Fruit fly (Drosophila melanogaster) whole organism, adult: ENCODE data around the gene Rca1.
A peak's percentile ranks its signal among the peaks of the same experiment; 100 is the strongest.

Experiments used
- CG11617 ChIP-seq: fragments of 200-800 bp; sonication (Bioruptor generic); optimal IDR thresholded peaks from 2 replicates; lab custom pipeline; 2017; ENCODE audit warnings: mild to moderate bottlenecking, missing biosample characterization, missing genetic modification reagents, missing genetic modification characterization
- CG12768 ChIP-seq: fragments of 200-800 bp; sonication (Bioruptor generic); optimal IDR thresholded peaks from 2 replicates; lab custom pipeline; 2017; ENCODE audit warnings: missing biosample characterization, missing genetic modification characterization, mild to moderate bottlenecking, moderate library complexity, missing genetic modification reagents
- CG1620 ChIP-seq: fragments of 200-800 bp; sonication (Bioruptor generic); optimal IDR thresholded peaks from 2 replicates; lab custom pipeline; 2016; ENCODE audit warnings: missing biosample characterization, missing genetic modification characterization
- CG33017 ChIP-seq: fragments of 200-800 bp; sonication (Bioruptor generic); optimal IDR thresholded peaks from 2 replicates; lab custom pipeline; 2018; ENCODE audit warnings: missing biosample characterization, mild to moderate bottlenecking, missing genetic modification characterization, moderate library complexity
- CG5204 ChIP-seq: fragments of 200-800 bp; sonication (Bioruptor generic); optimal IDR thresholded peaks from 2 replicates; lab custom pipeline; 2016; ENCODE audit warnings: missing biosample characterization, missing genetic modification characterization
- CG7045 ChIP-seq: fragments of 200-800 bp; sonication (Bioruptor generic); optimal IDR thresholded peaks from 2 replicates; lab custom pipeline; 2017; ENCODE audit warnings: missing biosample characterization, mild to moderate bottlenecking, missing genetic modification characterization
- CG7101 ChIP-seq: fragments of 200-800 bp; sonication (Bioruptor generic); optimal IDR thresholded peaks from 2 replicates; lab custom pipeline; 2018; ENCODE audit warnings: missing biosample characterization, mild to moderate bottlenecking, missing genetic modification characterization, moderate library complexity
- Clk ChIP-seq: fragments of 200-800 bp; sonication (Bioruptor generic); optimal IDR thresholded peaks from 2 replicates; lab custom pipeline; 2017; ENCODE audit warnings: missing biosample characterization, missing genetic modification characterization
- Crg-1 ChIP-seq: fragments of 200-800 bp; sonication (Bioruptor generic); optimal IDR thresholded peaks from 2 replicates; lab custom pipeline; 2016; ENCODE audit warnings: missing biosample characterization, missing genetic modification characterization
- Hr96 ChIP-seq: fragments of 200-800 bp; sonication (Bioruptor generic); optimal IDR thresholded peaks from 2 replicates; lab custom pipeline; 2016; ENCODE audit warnings: missing biosample characterization, missing genetic modification characterization
- Mnt ChIP-seq: fragments of 200-800 bp; sonication (Bioruptor generic); optimal IDR thresholded peaks from 2 replicates; lab custom pipeline; 2016; ENCODE audit warnings: missing biosample characterization, mild to moderate bottlenecking, missing genetic modification characterization
- bab1 ChIP-seq: fragments of 200-800 bp; sonication (Bioruptor generic); optimal IDR thresholded peaks from 3 replicates; lab custom pipeline; 2019; ENCODE audit warnings: missing biosample characterization, mild to moderate bottlenecking, missing genetic modification characterization, moderate library complexity
- cic ChIP-seq: fragments of 200-800 bp; sonication (Bioruptor generic); optimal IDR thresholded peaks from 2 replicates; lab custom pipeline; 2017; ENCODE audit warnings: missing biosample characterization, mild to moderate bottlenecking, missing genetic modification characterization, moderate library complexity
- cnc ChIP-seq, 2 experiments: fragments of >200 bp; optimal IDR thresholded peaks; 2 replicates each; lab custom pipeline; 2017
- kay ChIP-seq: fragments of 200-800 bp; sonication (Bioruptor generic); peaks from one replicate; lab custom pipeline; 2016; ENCODE audit warnings: missing biosample characterization, missing genetic modification characterization, borderline replicate concordance
- ovo ChIP-seq: fragments of 200-800 bp; sonication (Bioruptor generic); optimal IDR thresholded peaks from 2 replicates; lab custom pipeline; 2016; ENCODE audit warnings: missing biosample characterization, missing genetic modification characterization
- pad ChIP-seq: fragments of 200-800 bp; sonication (Bioruptor generic); optimal IDR thresholded peaks from 3 replicates; lab custom pipeline; 2017; ENCODE audit warnings: missing biosample characterization, missing genetic modification characterization, mild to moderate bottlenecking, moderate library complexity, missing genetic modification reagents
- tj ChIP-seq: fragments of 200-800 bp; sonication (Bioruptor generic); optimal IDR thresholded peaks from 3 replicates; lab custom pipeline; 2017; ENCODE audit warnings: missing biosample characterization, mild to moderate bottlenecking, missing genetic modification characterization, moderate library complexity
- toe ChIP-seq: fragments of 200-800 bp; sonication (Bioruptor generic); optimal IDR thresholded peaks from 2 replicates; lab custom pipeline; 2016; ENCODE audit warnings: missing biosample characterization, missing genetic modification characterization

Gene Rca1

dm6 chr2L:6851963-6852671 is at the start of gene Rca1:
Rca1 (plus strand) TSS chr2L:6852315.
- TF ChIP-seq CG1620 (GFP tag; lab: Kevin White, UChicago): no peak
- TF ChIP-seq cic (GFP tag; lab: Kevin White, UChicago): no peak
- no peak for TF ChIP-seq ovo (GFP tag; lab: Kevin White, UChicago)
- peak; percentile 42 for TF ChIP-seq bab1 (GFP tag; lab: Kevin White, UChicago)
- no peak for TF ChIP-seq Clk
- no peak for TF ChIP-seq CG7101 (tag; lab: Kevin White, UChicago)
- no peak for TF ChIP-seq Crg-1 (GFP tag; lab: Kevin White, UChicago)

dm6 chr2L:6802740-6803139 is 49.4 kb upstream of the Rca1 start, which contains the start of the genes CG17377 and Daao2:
CG17377 (minus strand) TSS chr2L:6802840.
Daao2 (plus strand) TSS chr2L:6803011.
- TF ChIP-seq Hr96 (GFP tag; lab: Kevin White, UChicago) (no peak), cic (GFP tag; lab: Kevin White, UChicago) (no peak)

dm6 chr2L:6805783-6806182 is 46.3 kb upstream of the Rca1 start, which contains the start of gene CG17375:
CG17375 (minus strand) TSS chr2L:6805792.
- TF ChIP-seq CG33017 (tag; lab: Kevin White, UChicago) (no peak), CG7101 (tag; lab: Kevin White, UChicago) (no peak), Mnt (GFP tag; lab: Kevin White, UChicago) (no peak), Clk (no peak), CG7045 (GFP tag; lab: Kevin White, UChicago) (no peak), Hr96 (GFP tag; lab: Kevin White, UChicago) (no peak), CG1620 (GFP tag; lab: Kevin White, UChicago) (no peak)

- TF ChIP-seq CG11617 (GFP tag; lab: Kevin White, UChicago): no peak
- no peak for TF ChIP-seq CG1620 (GFP tag; lab: Kevin White, UChicago)
- no peak for TF ChIP-seq CG33017 (tag; lab: Kevin White, UChicago)
- TF ChIP-seq tj (GFP tag; lab: Kevin White, UChicago): no peak
- TF ChIP-seq Clk: no peak
- peak; percentile 25 for TF ChIP-seq pad
- no peak for TF ChIP-seq cnc (optimal IDR thresholded peaks at IDR 0.05; lab: Kevin White, UChicago)
These were observed 34.6 kb upstream of the Rca1 start for dm6 chr2L:6817493-6817892.

dm6 chr2L:6818357-6818756 is 33.8 kb upstream of the Rca1 start:
- no peak for TF ChIP-seq CG7045 (GFP tag; lab: Kevin White, UChicago)
- TF ChIP-seq pad: no peak
- TF ChIP-seq kay (GFP tag; lab: Kevin White, UChicago): no peak

DNA sequence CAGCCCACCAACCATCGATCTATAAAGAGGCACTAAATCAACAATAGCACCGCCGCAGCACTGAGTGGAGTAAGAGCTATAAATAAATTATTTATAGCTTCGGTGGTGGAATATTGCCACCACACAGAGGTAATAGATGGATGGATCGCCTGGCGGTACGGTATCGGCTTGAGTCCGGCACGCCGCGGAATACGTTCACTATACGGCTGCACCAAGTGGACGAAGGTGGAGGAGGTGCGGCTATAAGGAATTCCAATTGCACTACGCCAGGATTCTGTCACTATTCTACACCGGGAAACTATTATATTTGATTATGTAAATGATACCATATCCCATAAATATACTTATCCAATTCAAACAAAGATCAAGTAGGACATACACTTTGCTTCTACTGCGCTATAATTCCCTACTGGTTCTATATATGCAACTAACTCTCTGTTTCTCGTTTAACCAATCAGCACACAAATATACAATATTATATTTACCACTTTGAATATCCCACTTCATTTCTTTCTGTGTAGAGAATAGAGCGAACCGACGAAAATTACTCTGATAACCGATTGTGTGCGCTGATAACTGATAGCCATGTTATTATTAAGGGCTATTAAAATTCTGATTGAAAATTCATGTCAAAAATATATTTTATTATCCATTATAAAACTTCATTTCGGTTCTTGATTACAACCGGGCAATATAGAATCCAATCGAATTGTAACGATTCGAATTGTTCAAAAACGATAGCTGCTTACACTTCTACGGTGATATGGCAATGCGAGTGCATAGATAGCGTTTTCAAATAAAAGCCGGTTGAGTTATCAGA is 32.7 kb upstream of the Rca1 start:
- TF ChIP-seq CG33017 (tag; lab: Kevin White, UChicago): peak; percentile 35
- no peak for TF ChIP-seq kay (GFP tag; lab: Kevin White, UChicago)

dm6 chr2L:6821631-6822030 is 30.5 kb upstream of the Rca1 start, which contains the start of gene sens-2:
sens-2 (plus strand) TSS chr2L:6821934.
- TF ChIP-seq Clk: no peak
- TF ChIP-seq CG11617 (GFP tag; lab: Kevin White, UChicago): no peak
- no peak for TF ChIP-seq Mnt (GFP tag; lab: Kevin White, UChicago)
- TF ChIP-seq Hr96 (GFP tag; lab: Kevin White, UChicago): no peak
- no peak for TF ChIP-seq CG5204
- TF ChIP-seq Crg-1 (GFP tag; lab: Kevin White, UChicago): no peak
- no peak for TF ChIP-seq cnc (optimal IDR thresholded peaks at IDR 0.05; lab: Kevin White, UChicago)
- no peak for TF ChIP-seq cic (GFP tag; lab: Kevin White, UChicago)
- no peak for TF ChIP-seq CG33017 (tag; lab: Kevin White, UChicago)
- TF ChIP-seq CG7101 (tag; lab: Kevin White, UChicago): no peak
- TF ChIP-seq ovo (GFP tag; lab: Kevin White, UChicago): no peak
- no peak for TF ChIP-seq CG1620 (GFP tag; lab: Kevin White, UChicago)
- no peak for TF ChIP-seq tj (GFP tag; lab: Kevin White, UChicago)
- TF ChIP-seq pad: no peak
- TF ChIP-seq toe (GFP tag; lab: Kevin White, UChicago): no peak

dm6 chr2L:6822044-6822443 is 30.1 kb upstream of the Rca1 start:
- TF ChIP-seq cnc (optimal IDR thresholded peaks at IDR 0.05; lab: Kevin White, UChicago) (no peak), Crg-1 (GFP tag; lab: Kevin White, UChicago) (no peak), CG7101 (tag; lab: Kevin White, UChicago) (no peak), ovo (GFP tag; lab: Kevin White, UChicago) (no peak), CG11617 (GFP tag; lab: Kevin White, UChicago) (no peak), bab1 (GFP tag; lab: Kevin White, UChicago) (no peak), CG12768 (no peak), CG33017 (tag; lab: Kevin White, UChicago) (no peak), toe (GFP tag; lab: Kevin White, UChicago) (no peak), CG1620 (GFP tag; lab: Kevin White, UChicago) (no peak), pad (no peak), CG5204 (no peak), cic (GFP tag; lab: Kevin White, UChicago) (no peak), tj (GFP tag; lab: Kevin White, UChicago) (no peak), Clk (no peak)
